Fruit fly (Drosophila melanogaster) whole organism, embryonic: ENCODE measurements around the gene CG3587.
A peak's percentile ranks its signal among the peaks of the same experiment; 100 is the strongest.

Experiments
- Ada2b ChIP-seq: fragments of 200-800 bp; sonication (Bioruptor generic); IDR thresholded peaks from 2 replicates; pipeline ENCODE4 v1.3.6; 2022; ENCODE audit warnings: missing biosample characterization, missing genetic modification characterization
- Antp ChIP-seq: fragments of 200-800 bp; sonication (Bioruptor generic); optimal IDR thresholded peaks from 3 replicates; lab custom pipeline; 2016; ENCODE audit warnings: missing biosample characterization, missing genetic modification characterization
- Asciz ChIP-seq: fragments of 200-800 bp; sonication (Bioruptor generic); optimal IDR thresholded peaks from 2 replicates; lab custom pipeline; 2017; ENCODE audit warnings: missing biosample characterization, mild to moderate bottlenecking, missing genetic modification characterization, missing genetic modification reagents
- B-H2 ChIP-seq: fragments of 200-800 bp; sonication (Bioruptor generic); optimal IDR thresholded peaks from 2 replicates; lab custom pipeline; 2018; ENCODE audit warnings: missing biosample characterization, mild to moderate bottlenecking, missing genetic modification characterization
- Bgb ChIP-seq: fragments of 200-800 bp; sonication (Bioruptor generic); IDR thresholded peaks from 2 replicates; pipeline ENCODE4 v1.3.6; 2022; ENCODE audit warnings: missing biosample characterization, missing genetic modification characterization; ENCODE audit not compliant: partially characterized antibody
- CG10543 ChIP-seq: fragments of 200-800 bp; sonication (Bioruptor generic); optimal IDR thresholded peaks from 3 replicates; lab custom pipeline; 2017; ENCODE audit warnings: missing biosample characterization, mild to moderate bottlenecking, missing genetic modification characterization, moderate library complexity
- CG12391 ChIP-seq: fragments of 200-800 bp; sonication (Bioruptor generic); optimal IDR thresholded peaks from 3 replicates; lab custom pipeline; 2018; ENCODE audit warnings: missing biosample characterization, mild to moderate bottlenecking, missing genetic modification characterization, moderate library complexity
- CG13624 ChIP-seq: fragments of 200-800 bp; sonication (Bioruptor generic); optimal IDR thresholded peaks from 2 replicates; lab custom pipeline; 2016; ENCODE audit warnings: missing biosample characterization, missing genetic modification characterization
- CG15479 ChIP-seq: fragments of 200-800 bp; sonication (Bioruptor generic); optimal IDR thresholded peaks from 3 replicates; lab custom pipeline; 2019; ENCODE audit warnings: missing biosample characterization, mild to moderate bottlenecking, missing genetic modification characterization, moderate library complexity
- CG17328 ChIP-seq: fragments of 200-800 bp; sonication (Bioruptor generic); IDR thresholded peaks from 2 replicates; pipeline ENCODE4 v1.3.6; 2022; ENCODE audit warnings: missing biosample characterization, missing genetic modification characterization
- CG17829 ChIP-seq: fragments of 200-800 bp; optimal IDR thresholded peaks from 2 replicates; lab custom pipeline; 2019; ENCODE audit warnings: missing biosample characterization, mild to moderate bottlenecking, missing genetic modification characterization, moderate library complexity
- CG2116 ChIP-seq: fragments of 200-800 bp; sonication (Bioruptor generic); optimal IDR thresholded peaks from 3 replicates; lab custom pipeline; 2018; ENCODE audit warnings: missing biosample characterization, mild to moderate bottlenecking, missing genetic modification characterization
- CG3281 ChIP-seq: fragments of 200-800 bp; sonication (Bioruptor generic); optimal IDR thresholded peaks from 3 replicates; lab custom pipeline; 2017; ENCODE audit warnings: missing biosample characterization, mild to moderate bottlenecking, missing genetic modification characterization
- CG4404 ChIP-seq: fragments of 200-800 bp; sonication (Bioruptor generic); IDR thresholded peaks from 2 replicates; pipeline ENCODE4 v1.3.6; 2022; ENCODE audit warnings: missing biosample characterization, missing genetic modification characterization
- CG4707 ChIP-seq: fragments of 200-800 bp; sonication (Bioruptor generic); optimal IDR thresholded peaks from 2 replicates; lab custom pipeline; 2018; ENCODE audit warnings: missing biosample characterization, mild to moderate bottlenecking, missing genetic modification characterization, moderate library complexity
- CG4854 ChIP-seq: fragments of 200-800 bp; sonication (Bioruptor generic); optimal IDR thresholded peaks from 2 replicates; lab custom pipeline; 2016; ENCODE audit warnings: missing biosample characterization, missing genetic modification characterization, inconsistent platforms
- CG7987 ChIP-seq: fragments of 200-800 bp; sonication (Bioruptor generic); optimal IDR thresholded peaks from 2 replicates; lab custom pipeline; 2018; ENCODE audit warnings: missing biosample characterization, mild to moderate bottlenecking, missing genetic modification characterization, moderate library complexity
- CG9876 ChIP-seq: fragments of 200-800 bp; sonication (Bioruptor generic); optimal IDR thresholded peaks from 2 replicates; lab custom pipeline; 2016; ENCODE audit warnings: missing biosample characterization, missing genetic modification characterization
- CTCF ChIP-seq: fragments of 200-800 bp; sonication (Bioruptor generic); optimal IDR thresholded peaks from 2 replicates; lab custom pipeline; 2017; ENCODE audit warnings: missing biosample characterization, mild to moderate bottlenecking, missing genetic modification characterization, moderate library complexity
- Eip74EF ChIP-seq, 2 experiments: fragments of 200-800 bp in 1 of 2; fragments of >200 bp in 1 of 2; sonication (Bioruptor generic) in 1 of 2; optimal IDR thresholded peaks; 2 replicates each; lab custom pipeline; 2017 to 2019; ENCODE audit warnings: missing biosample characterization in 2 of 2, missing genetic modification characterization in 2 of 2, mild to moderate bottlenecking in 1 of 2, moderate library complexity in 1 of 2
- GATAe ChIP-seq: fragments of 200-800 bp; sonication (Bioruptor generic); conservative IDR thresholded peaks from 2 replicates; pipeline ENCODE4 v1.3.6; 2022; ENCODE audit warnings: missing biosample characterization, missing genetic modification characterization
- Hr39 ChIP-seq: fragments of >200 bp; optimal IDR thresholded peaks from 2 replicates; lab custom pipeline; 2017
- Jarid2 ChIP-seq: fragments of 200-800 bp; sonication (Bioruptor generic); optimal IDR thresholded peaks from 3 replicates; lab custom pipeline; 2017; ENCODE audit warnings: mild to moderate bottlenecking, missing biosample characterization, missing genetic modification reagents, missing genetic modification characterization
- Mad ChIP-seq: fragments of 200-800 bp; sonication (Bioruptor generic); optimal IDR thresholded peaks from 2 replicates; lab custom pipeline; 2016; ENCODE audit warnings: missing biosample characterization, missing genetic modification characterization
- Med ChIP-seq: fragments of 200-800 bp; sonication (Bioruptor generic); peaks from one replicate; lab custom pipeline; 2016; ENCODE audit warnings: missing biosample characterization, missing genetic modification characterization, mild to moderate bottlenecking, inconsistent platforms, moderate library complexity
- Neu2 ChIP-seq: fragments of 200-800 bp; sonication (Bioruptor generic); optimal IDR thresholded peaks from 3 replicates; lab custom pipeline; 2016; ENCODE audit warnings: missing biosample characterization, missing genetic modification characterization, borderline replicate concordance
- ac ChIP-seq: fragments of 200-800 bp; sonication (Bioruptor generic); optimal IDR thresholded peaks from 3 replicates; lab custom pipeline; 2017; ENCODE audit warnings: missing biosample characterization, mild to moderate bottlenecking, missing genetic modification characterization
- crc ChIP-seq: fragments of 200-800 bp; sonication (Bioruptor generic); optimal IDR thresholded peaks from 2 replicates; lab custom pipeline; 2016; ENCODE audit warnings: missing biosample characterization, missing genetic modification characterization
- crol ChIP-seq: fragments of 200-800 bp; sonication (Bioruptor generic); IDR thresholded peaks from 2 replicates; pipeline ENCODE4 v1.3.6; 2022; ENCODE audit warnings: missing biosample characterization, missing genetic modification characterization
- cwo ChIP-seq: fragments of 200-800 bp; sonication (Bioruptor generic); optimal IDR thresholded peaks from 3 replicates; lab custom pipeline; 2017; ENCODE audit warnings: missing biosample characterization, missing genetic modification characterization, mild to moderate bottlenecking, moderate library complexity, missing genetic modification reagents
- danr ChIP-seq: fragments of 200-800 bp; sonication (Bioruptor generic); IDR thresholded peaks from 2 replicates; pipeline ENCODE4 v1.3.6; 2022; ENCODE audit warnings: missing biosample characterization, missing genetic modification characterization
- dimm ChIP-seq: fragments of 200-800 bp; sonication (Bioruptor generic); IDR thresholded peaks from 2 replicates; pipeline ENCODE4 v1.3.6; 2022; ENCODE audit warnings: missing biosample characterization, missing genetic modification characterization
- en ChIP-seq: fragments of 200-800 bp; sonication (Bioruptor generic); optimal IDR thresholded peaks from 2 replicates; lab custom pipeline; 2016; ENCODE audit warnings: missing biosample characterization, missing genetic modification characterization
- exex ChIP-seq: fragments of 200-800 bp; sonication (Bioruptor generic); optimal IDR thresholded peaks from 4 replicates; lab custom pipeline; 2018; ENCODE audit warnings: missing biosample characterization, mild to moderate bottlenecking, missing genetic modification characterization, moderate library complexity
- fd96Cb ChIP-seq: fragments of 200-800 bp; sonication (Bioruptor generic); optimal IDR thresholded peaks from 2 replicates; lab custom pipeline; 2018; ENCODE audit warnings: missing biosample characterization, mild to moderate bottlenecking, missing genetic modification characterization, moderate library complexity
- pan ChIP-seq, 4 experiments: fragments of >200 bp in 3 of 4; fragments of 200-800 bp in 1 of 4; sonication (Bioruptor generic) in 1 of 4; optimal IDR thresholded peaks in 3 of 4; IDR thresholded peaks in 1 of 4; 2 replicates each; pipeline versions ENCODE4 v1.3.6 to Lab custom; 2017 to 2022; ENCODE audit warnings: missing biosample characterization in 2 of 4, missing genetic modification characterization in 2 of 4, mixed read lengths in 1 of 4
- pho ChIP-seq: fragments of 200-800 bp; sonication (Bioruptor generic); optimal IDR thresholded peaks from 2 replicates; lab custom pipeline; 2016; ENCODE audit warnings: missing biosample characterization, missing genetic modification characterization
- sima ChIP-seq: fragments of 200-800 bp; sonication (Bioruptor generic); optimal IDR thresholded peaks from 2 replicates; lab custom pipeline; 2016; ENCODE audit warnings: missing biosample characterization, missing genetic modification characterization
- slp2 ChIP-seq: fragments of 200-800 bp; sonication (Bioruptor generic); optimal IDR thresholded peaks from 2 replicates; lab custom pipeline; 2016; ENCODE audit warnings: missing biosample characterization, missing genetic modification characterization
- stwl ChIP-seq: fragments of 200-800 bp; sonication (Bioruptor generic); optimal IDR thresholded peaks from 3 replicates; lab custom pipeline; 2018; ENCODE audit warnings: missing biosample characterization, mild to moderate bottlenecking, missing genetic modification characterization, moderate library complexity
- sug ChIP-seq: fragments of 200-800 bp; optimal IDR thresholded peaks from 2 replicates; lab custom pipeline; 2019; ENCODE audit warnings: missing biosample characterization, mild to moderate bottlenecking, missing genetic modification characterization, moderate library complexity
- ttk ChIP-seq: fragments of 200-800 bp; sonication (Bioruptor generic); IDR thresholded peaks from 2 replicates; pipeline ENCODE4 v2.1.2; 2022; ENCODE audit warnings: missing biosample characterization, missing genetic modification characterization
- tx ChIP-seq: fragments of 200-800 bp; sonication (Bioruptor generic); optimal IDR thresholded peaks from 2 replicates; lab custom pipeline; 2016; ENCODE audit warnings: missing biosample characterization, missing genetic modification characterization
- unc-4 ChIP-seq: fragments of 200-800 bp; sonication (Bioruptor generic); IDR thresholded peaks from 2 replicates; pipeline ENCODE4 v1.3.6; 2022; ENCODE audit warnings: missing biosample characterization, missing genetic modification characterization; ENCODE audit not compliant: partially characterized antibody
- wek ChIP-seq: fragments of 200-800 bp; sonication (Bioruptor generic); optimal IDR thresholded peaks from 3 replicates; lab custom pipeline; 2018; ENCODE audit warnings: missing biosample characterization, mild to moderate bottlenecking, missing genetic modification characterization, moderate library complexity

Gene CG3587

dm6 chrX:1950311-1950710, 10.2 kb downstream of the CG3587 start (continued):
- TF ChIP-seq crol (GFP tag; lab: Robert Waterston, UW): peak; percentile 94
- no peak for TF ChIP-seq CG4707 (GFP tag; lab: Kevin White, UChicago)
- no peak for TF ChIP-seq stwl (tag; lab: Kevin White, UChicago)
- TF ChIP-seq Antp (GFP tag; lab: Kevin White, UChicago): no peak
- TF ChIP-seq B-H2 (GFP tag; lab: Kevin White, UChicago): no peak
- TF ChIP-seq CG3281 (GFP tag; lab: Kevin White, UChicago): no peak
- TF ChIP-seq pho: no peak
- peak; percentile 27 for TF ChIP-seq Med
- TF ChIP-seq ac (GFP tag; lab: Kevin White, UChicago): no peak
- TF ChIP-seq Mad: no peak
- TF ChIP-seq Ada2b (GFP tag; lab: Robert Waterston, UW): no peak
- TF ChIP-seq dimm (GFP tag; lab: Robert Waterston, UW): no peak
- no peak for TF ChIP-seq danr (GFP tag; lab: Robert Waterston, UW)
- no peak for TF ChIP-seq CG10543 (GFP tag; lab: Kevin White, UChicago)
- no peak for TF ChIP-seq Eip74EF (GFP tag; optimal IDR thresholded peaks at IDR 0.05; lab: Kevin White, UChicago)
- TF ChIP-seq CG4854 (GFP tag; lab: Kevin White, UChicago): no peak
- no peak for TF ChIP-seq CG4404
- no peak for TF ChIP-seq Jarid2 (GFP tag; lab: Kevin White, UChicago)
- no peak for TF ChIP-seq Hr39 (lab: Kevin White, UChicago)
- peak; percentile 0 for TF ChIP-seq sug (tag; lab: Kevin White, UChicago)
- TF ChIP-seq CG2116 (GFP tag; lab: Kevin White, UChicago): no peak
- TF ChIP-seq fd96Cb (tag; lab: Kevin White, UChicago): no peak
- TF ChIP-seq slp2: no peak
- peak; percentile 41 for TF ChIP-seq cwo
- no peak for TF ChIP-seq ttk
- TF ChIP-seq Asciz (GFP tag; lab: Kevin White, UChicago): no peak
- TF ChIP-seq exex (tag; lab: Kevin White, UChicago): peak; percentile 14
- no peak for TF ChIP-seq tx (GFP tag; lab: Kevin White, UChicago)
- no peak for TF ChIP-seq CG15479 (GFP tag; lab: Kevin White, UChicago)
- TF ChIP-seq CG17829 (tag; lab: Kevin White, UChicago): no peak
- no peak for TF ChIP-seq pan (optimal IDR thresholded peaks at IDR 0.05; lab: Kevin White, UChicago)
- no peak for TF ChIP-seq pan (GFP tag; optimal IDR thresholded peaks at IDR 0.05 in 1 of 2, IDR thresholded peaks at IDR 0.05 in 1 of 2)
- no peak for TF ChIP-seq unc-4
- no peak for TF ChIP-seq sima
- TF ChIP-seq Neu2 (GFP tag; lab: Kevin White, UChicago): no peak
- TF ChIP-seq en (GFP tag; lab: Kevin White, UChicago): no peak
- no peak for TF ChIP-seq CTCF (GFP tag; lab: Kevin White, UChicago)
- no peak for TF ChIP-seq wek
- TF ChIP-seq crc (GFP tag; lab: Kevin White, UChicago): no peak
- TF ChIP-seq GATAe (GFP tag; lab: Robert Waterston, UW): peak; percentile 58; the same call in 1 of the 2 replicates
- TF ChIP-seq CG17328: no peak
- no peak for TF ChIP-seq CG12391 (tag; lab: Kevin White, UChicago)
- TF ChIP-seq CG9876 (GFP tag; lab: Kevin White, UChicago): no peak
- TF ChIP-seq CG7987 (GFP tag; lab: Kevin White, UChicago): peak; percentile 8
- no peak for TF ChIP-seq CG13624 (GFP tag; lab: Kevin White, UChicago)
- 0 out of 2 replicates have a peak, but pooled peaks have one; percentile 7 for TF ChIP-seq Bgb
- TF ChIP-seq, all 482 proteins: peak for 11
